Fruit fly (Drosophila melanogaster): ENCODE results near the gene CG6770.

Gene CG6770

DNA sequence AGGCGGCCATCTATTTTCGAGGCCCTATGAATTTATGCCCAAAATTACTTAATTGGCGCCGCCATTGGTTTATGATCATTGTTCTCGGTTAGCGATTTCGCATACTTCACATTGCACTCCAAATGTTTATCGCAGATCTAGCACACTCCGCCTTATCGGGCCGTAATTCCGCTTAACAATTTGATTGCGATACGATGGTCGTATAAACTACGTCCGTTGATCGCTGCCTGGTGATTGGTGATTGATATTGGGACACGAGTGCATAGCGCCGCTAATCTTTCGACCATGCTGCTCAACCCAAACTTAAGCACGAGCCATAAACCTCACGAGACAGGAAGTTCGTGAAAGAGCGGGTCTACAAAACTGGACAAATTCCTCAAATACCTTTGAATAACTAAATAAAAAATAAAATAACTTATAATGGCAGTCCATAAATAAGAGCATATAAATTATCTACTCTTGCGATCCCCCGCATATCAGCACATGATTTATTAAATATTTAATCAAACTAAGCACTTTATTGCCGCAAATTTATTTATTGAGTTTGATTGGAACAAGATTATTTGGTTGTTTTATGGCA lies 15.3 kb downstream of the CG6770 start (continued):
- TF ChIP-seq gsb-n (tag; optimal IDR thresholded peaks at IDR 0.05), result no peak
- TF ChIP-seq repo (GFP tag; optimal IDR thresholded peaks at IDR 0.05), result no peak
- TF ChIP-seq MTF-1 (GFP tag; optimal IDR thresholded peaks at IDR 0.05; ENCODE audit: borderline replicate concordance), result no peak

DNA sequence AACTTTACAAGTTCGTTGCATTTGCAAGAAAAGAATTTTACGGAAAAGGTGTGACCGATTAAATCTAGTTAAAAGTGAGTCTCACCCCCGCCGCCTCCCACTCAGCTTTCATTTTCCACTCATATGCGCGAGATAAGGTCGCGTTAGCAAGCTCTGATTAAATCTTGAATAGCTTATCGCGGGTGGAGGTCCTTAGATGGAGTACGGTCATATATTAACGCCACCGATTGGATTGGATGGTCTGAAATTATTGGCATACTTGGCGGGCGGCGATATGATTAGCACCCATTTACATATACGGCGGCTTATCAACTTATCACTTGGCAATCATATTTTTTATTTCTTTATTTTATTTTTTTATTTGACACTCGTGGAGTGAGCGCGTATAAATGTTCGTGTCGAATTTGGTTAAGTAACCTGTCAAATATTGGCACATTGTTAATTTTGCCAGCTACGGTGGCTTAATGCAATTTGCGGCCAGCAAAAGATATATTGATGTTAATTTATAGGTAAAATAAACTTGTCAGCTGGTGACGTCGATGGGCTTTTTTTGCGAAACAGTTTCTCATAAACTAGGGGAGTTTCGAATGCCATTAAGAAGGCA lies 16.2 kb downstream of the CG6770 start:
- TF ChIP-seq CG10209 (GFP tag; optimal IDR thresholded peaks at IDR 0.05) (no peak), nerfin-2 (GFP tag; IDR thresholded peaks at IDR 0.05; ENCODE audit: partially characterized antibody) (no peak), mam (GFP tag; optimal IDR thresholded peaks at IDR 0.05) (no peak), lilli (GFP tag; optimal IDR thresholded peaks at IDR 0.05) (no peak), CG10274 (GFP tag; optimal IDR thresholded peaks at IDR 0.05) (no peak), Med (GFP tag) (peak; percentile 45), sd (tag; optimal IDR thresholded peaks at IDR 0.05) (peak; percentile 88), Atf6 (GFP tag; IDR thresholded peaks at IDR 0.05) (no peak), sna (GFP tag; IDR thresholded peaks at IDR 0.05; ENCODE audit: partially characterized antibody) (no peak), CG14860 (GFP tag; IDR thresholded peaks at IDR 0.05; ENCODE audit: partially characterized antibody) (no peak), CG18619 (GFP tag; optimal IDR thresholded peaks at IDR 0.05) (no peak), crc (GFP tag; optimal IDR thresholded peaks at IDR 0.05) (no peak), grau (tag; optimal IDR thresholded peaks at IDR 0.05) (peak; percentile 2), Hey (tag; optimal IDR thresholded peaks at IDR 0.05) (peak; percentile 7), ftz-f1 (GFP tag; optimal IDR thresholded peaks at IDR 0.05) (no peak), CG33213 (GFP tag; optimal IDR thresholded peaks at IDR 0.05) (no peak), run (tag; optimal IDR thresholded peaks at IDR 0.05) (no peak), HHEX (GFP tag; optimal IDR thresholded peaks at IDR 0.05) (no peak), CG3407 (GFP tag; optimal IDR thresholded peaks at IDR 0.05) (no peak), CG34376 (GFP tag; optimal IDR thresholded peaks at IDR 0.05) (peak; percentile 69), CG18764 (GFP tag; optimal IDR thresholded peaks at IDR 0.05) (no peak), ato (GFP tag; IDR thresholded peaks at IDR 0.05; ENCODE audit: partially characterized antibody) (no peak), Abd-B (GFP tag; optimal IDR thresholded peaks at IDR 0.05) (no peak), sug (tag; optimal IDR thresholded peaks at IDR 0.05) (peak; percentile 82), CG1792 (GFP tag; optimal IDR thresholded peaks at IDR 0.05) (no peak), slp2 (GFP tag; optimal IDR thresholded peaks at IDR 0.05) (no peak), Deaf1 (tag; optimal IDR thresholded peaks at IDR 0.05) (no peak), B-H1 (GFP tag; IDR thresholded peaks at IDR 0.05) (no peak), jing (GFP tag; optimal IDR thresholded peaks at IDR 0.05) (no peak), gro (GFP tag; optimal IDR thresholded peaks at IDR 0.05) (no peak), ap (GFP tag; IDR thresholded peaks at IDR 0.05) (no peak), CG12299 (tag; optimal IDR thresholded peaks at IDR 0.05) (no peak), chinmo (GFP tag; IDR thresholded peaks at IDR 0.05; ENCODE audit: partially characterized antibody) (0 out of 4 replicates have a peak, but pooled peaks have one; percentile 55), CG12155 (GFP tag; optimal IDR thresholded peaks at IDR 0.05) (no peak), exex (tag; optimal IDR thresholded peaks at IDR 0.05) (peak; percentile 93), wek (GFP tag; optimal IDR thresholded peaks at IDR 0.05) (no peak), stc (GFP tag; IDR thresholded peaks at IDR 0.05) (no peak), unpg (GFP tag; optimal IDR thresholded peaks at IDR 0.05) (no peak), Sin3A (optimal IDR thresholded peaks at IDR 0.05) (no peak), emc (GFP tag; optimal IDR thresholded peaks at IDR 0.05) (no peak), Camta (GFP tag; optimal IDR thresholded peaks at IDR 0.05) (no peak), CG12769 (tag; optimal IDR thresholded peaks at IDR 0.05) (no peak), grn (GFP tag; optimal IDR thresholded peaks at IDR 0.05) (peak; percentile 69), Vsx1 (GFP tag; optimal IDR thresholded peaks at IDR 0.05) (peak; percentile 25), pita (GFP tag; optimal IDR thresholded peaks at IDR 0.05) (no peak)
